1 fruit fly cellular context compared by ENCODE assay signal in genomic region chr2L:12602200-12602628, dm6.
TF ChIP-seq lines count a peak whose summit lies in the region.

No protein-coding gene starts in this region.

TF ChIP-seq in whole organism, prepupa, 60 proteins besides CTCF, POLR2A, EP300 and RAD21 (continued from another document):
- TF ChIP-seq CG31627 (GFP tag; optimal IDR thresholded peaks at IDR 0.05; lab: Kevin White, UChicago) (peak; percentile 50), CG34406 (GFP tag; optimal IDR thresholded peaks at IDR 0.05; lab: Kevin White, UChicago) (peak; percentile 73), fd59A (GFP tag; optimal IDR thresholded peaks at IDR 0.05; lab: Kevin White, UChicago) (peak; percentile 77), CG15336 (GFP tag; IDR thresholded peaks at IDR 0.05; lab: Robert Waterston, UW) (peak; percentile 79), CG6854 (GFP tag; optimal IDR thresholded peaks at IDR 0.05; lab: Kevin White, UChicago) (no peak), Hr4 (GFP tag; optimal IDR thresholded peaks at IDR 0.05; lab: Kevin White, UChicago) (no peak), fkh (GFP tag; optimal IDR thresholded peaks at IDR 0.05; lab: Kevin White, UChicago) (no peak), acj6 (GFP tag; optimal IDR thresholded peaks at IDR 0.05; lab: Kevin White, UChicago) (peak; percentile 68), CG10631 (GFP tag; optimal IDR thresholded peaks at IDR 0.05; lab: Kevin White, UChicago) (peak; percentile 62), Smox (GFP tag; optimal IDR thresholded peaks at IDR 0.05; lab: Kevin White, UChicago) (peak; percentile 62), Hr39 (GFP tag; optimal IDR thresholded peaks at IDR 0.05; lab: Kevin White, UChicago) (peak; percentile 42), ss (GFP tag; optimal IDR thresholded peaks at IDR 0.05; lab: Kevin White, UChicago) (peak; percentile 61 to 75), esn (GFP tag; optimal IDR thresholded peaks at IDR 0.05; lab: Kevin White, UChicago) (peak; percentile 72), CG9139 (GFP tag; optimal IDR thresholded peaks at IDR 0.05; lab: Kevin White, UChicago) (peak; percentile 46), Met (GFP tag; optimal IDR thresholded peaks at IDR 0.05; lab: Kevin White, UChicago) (peak; percentile 64), Eip75B (GFP tag; optimal IDR thresholded peaks at IDR 0.05; lab: Kevin White, UChicago) (peak; percentile 75), CG7368 (GFP tag; optimal IDR thresholded peaks at IDR 0.05; lab: Kevin White, UChicago) (no peak), CG8319 (GFP tag; optimal IDR thresholded peaks at IDR 0.05; lab: Kevin White, UChicago) (no peak), Ets96B (tag; optimal IDR thresholded peaks at IDR 0.05; lab: Kevin White, UChicago) (peak; percentile 85), CG6792 (GFP tag; optimal IDR thresholded peaks at IDR 0.05; lab: Kevin White, UChicago) (peak; percentile 42), CG16779 (tag; optimal IDR thresholded peaks at IDR 0.05; lab: Kevin White, UChicago) (no peak), Ets21C (GFP tag; optimal IDR thresholded peaks at IDR 0.05; lab: Kevin White, UChicago) (peak; percentile 22), achi (GFP tag; optimal IDR thresholded peaks at IDR 0.05; lab: Kevin White, UChicago) (peak; percentile 71), topi (GFP tag; optimal IDR thresholded peaks at IDR 0.05; lab: Kevin White, UChicago) (peak; percentile 61), cyc (GFP tag; optimal IDR thresholded peaks at IDR 0.05; lab: Kevin White, UChicago) (peak; percentile 40), svp (GFP tag; lab: Kevin White, UChicago) (peak; percentile 86), fd85E (GFP tag; optimal IDR thresholded peaks at IDR 0.05; lab: Kevin White, UChicago) (no peak), CG10669 (GFP tag; optimal IDR thresholded peaks at IDR 0.05; lab: Kevin White, UChicago) (peak; percentile 67), dsx (GFP tag; optimal IDR thresholded peaks at IDR 0.05; lab: Kevin White, UChicago; ENCODE audit: poor library complexity, severe bottlenecking) (peak; percentile 71), lz (GFP tag; optimal IDR thresholded peaks at IDR 0.05; lab: Kevin White, UChicago) (peak; percentile 48), Sox15 (GFP tag; optimal IDR thresholded peaks at IDR 0.05; lab: Kevin White, UChicago) (no peak), Gug (GFP tag; IDR thresholded peaks at IDR 0.05; lab: Robert Waterston, UW) (no peak), CG3919 (GFP tag; optimal IDR thresholded peaks at IDR 0.05; lab: Kevin White, UChicago) (peak; percentile 68), OdsH (GFP tag; optimal IDR thresholded peaks at IDR 0.05; lab: Kevin White, UChicago) (peak; percentile 67), vri (GFP tag; optimal IDR thresholded peaks at IDR 0.05; lab: Kevin White, UChicago) (no peak)
TF ChIP-seq in whole organism, prepupa: peak in this region for 43.
